Worm (Caenorhabditis elegans) whole organism, young adult: ENCODE measurements around the gene hrpa-1.
A peak's percentile ranks its signal among the peaks of the same experiment; 100 is the strongest.

Experiments used
- B0035.1 ChIP-seq: sonication (generic microtip); optimal IDR thresholded peaks from 2 replicates; lab custom pipeline; 2016; ENCODE audit warnings: missing genetic modification characterization, mild to moderate bottlenecking, missing compliant biosample characterization, missing genotype, missing genetic modification reagents
- C17E4.6 ChIP-seq: fragments of 200-800 bp; sonication (Bioruptor generic); IDR thresholded peaks from 2 replicates; pipeline ENCODE4 v1.3.6; 2022; ENCODE audit warnings: missing genetic modification reagents, missing genetic modification characterization, missing compliant biosample characterization
- D2030.7 ChIP-seq: fragments of 200-800 bp; sonication (Bioruptor generic); IDR thresholded peaks from 2 replicates; pipeline ENCODE4 v1.3.6; 2022; ENCODE audit warnings: missing genetic modification reagents, missing genetic modification characterization, missing compliant biosample characterization
- F37B4.10 ChIP-seq: fragments of 200-800 bp; sonication (Bioruptor generic); IDR thresholded peaks from 2 replicates; pipeline ENCODE4 v1.3.6; 2022; ENCODE audit warnings: missing genetic modification characterization, missing compliant biosample characterization
- F39B2.1 ChIP-seq: fragments of 200-800 bp; sonication (Bioruptor generic); IDR thresholded peaks from 2 replicates; pipeline ENCODE4 v1.3.6; 2022; ENCODE audit warnings: missing genetic modification reagents, missing genetic modification characterization, missing compliant biosample characterization
- F55B11.4 ChIP-seq: sonication (generic microtip); optimal IDR thresholded peaks from 2 replicates; lab custom pipeline; 2016; ENCODE audit warnings: missing compliant biosample characterization, missing genetic modification characterization, borderline replicate concordance; ENCODE audit not compliant: insufficient read depth
- K11D2.4 ChIP-seq: fragments of 200-800 bp; sonication (Bioruptor generic); IDR thresholded peaks from 2 replicates; pipeline ENCODE4 v1.3.6; 2022; ENCODE audit warnings: missing genetic modification reagents, missing genetic modification characterization, missing compliant biosample characterization
- Y53G8AR.9 ChIP-seq: fragments of 200-800 bp; sonication (Bioruptor generic); conservative IDR thresholded peaks from 2 replicates; pipeline ENCODE4 v1.3.6; 2022; ENCODE audit warnings: missing genetic modification reagents, missing genetic modification characterization, missing compliant biosample characterization
- Y56A3A.18 ChIP-seq: fragments of 200-800 bp; sonication (Bioruptor generic); IDR thresholded peaks from 2 replicates; pipeline ENCODE4 v1.3.6; 2022; ENCODE audit warnings: missing genetic modification reagents, missing genetic modification characterization, missing compliant biosample characterization
- Y67H2A.10 ChIP-seq: fragments of 200-800 bp; sonication (Bioruptor generic); conservative IDR thresholded peaks from 2 replicates; pipeline ENCODE4 v1.3.6; 2022; ENCODE audit warnings: missing genetic modification reagents, missing genetic modification characterization, missing compliant biosample characterization
- Y95B8A.8 ChIP-seq: fragments of 200-800 bp; sonication (Bioruptor generic); IDR thresholded peaks from 2 replicates; pipeline ENCODE4 v1.3.6; 2022; ENCODE audit warnings: missing genetic modification reagents, missing genetic modification characterization, missing compliant biosample characterization
- akir-1 ChIP-seq: fragments of 200-800 bp; sonication (Bioruptor generic); optimal IDR thresholded peaks from 2 replicates; lab custom pipeline; 2018; ENCODE audit warnings: mild to moderate bottlenecking, missing genetic modification characterization, moderate library complexity, missing compliant biosample characterization
- aptf-2 ChIP-seq: fragments of 200-800 bp; sonication (Bioruptor generic); conservative IDR thresholded peaks from 2 replicates; pipeline ENCODE4 v1.3.6; 2022; ENCODE audit warnings: missing genetic modification reagents, missing genetic modification characterization, missing compliant biosample characterization
- atf-7 ChIP-seq: sonication (generic microtip); optimal IDR thresholded peaks from 2 replicates; lab custom pipeline; 2017; ENCODE audit warnings: mild to moderate bottlenecking, missing genetic modification characterization, missing compliant biosample characterization
- attf-6 ChIP-seq: fragments of 200-800 bp; sonication (Bioruptor generic); IDR thresholded peaks from 2 replicates; pipeline ENCODE4 v1.3.6; 2022; ENCODE audit warnings: missing genetic modification reagents, missing genetic modification characterization, missing compliant biosample characterization
- bed-2 ChIP-seq: fragments of 200-800 bp; sonication (Bioruptor generic); IDR thresholded peaks from 2 replicates; pipeline ENCODE4 v1.3.6; 2022; ENCODE audit warnings: missing genetic modification reagents, missing genetic modification characterization, missing compliant biosample characterization
- ccch-3 ChIP-seq: fragments of 200-800 bp; sonication (Bioruptor generic); optimal IDR thresholded peaks from 2 replicates; lab custom pipeline; 2018; ENCODE audit warnings: mild to moderate bottlenecking, missing genetic modification characterization, missing compliant biosample characterization
- cebp-1 ChIP-seq, 2 experiments: fragments of 200-800 bp in 1 of 2; sonication (Bioruptor generic) in 1 of 2; sonication (generic microtip) in 1 of 2; IDR thresholded peaks in 1 of 2; optimal IDR thresholded peaks in 1 of 2; 2 replicates each; pipeline versions ENCODE4 v1.3.6 to Lab custom; 2017 to 2022; ENCODE audit warnings: missing compliant biosample characterization in 2 of 2, missing genetic modification characterization in 2 of 2, mild to moderate bottlenecking in 1 of 2, missing genetic modification reagents in 1 of 2, moderate library complexity in 1 of 2
- ceh-58 ChIP-seq: fragments of 200-800 bp; sonication (Bioruptor generic); IDR thresholded peaks from 2 replicates; pipeline ENCODE4 v1.3.6; 2022; ENCODE audit warnings: missing genetic modification characterization, missing compliant biosample characterization
- ceh-91 ChIP-seq: fragments of 200-800 bp; sonication (Bioruptor generic); IDR thresholded peaks from 2 replicates; pipeline ENCODE4 v1.3.6; 2022; ENCODE audit warnings: missing genetic modification reagents, missing genetic modification characterization, missing compliant biosample characterization
- die-1 ChIP-seq: sonication (generic microtip); optimal IDR thresholded peaks from 2 replicates; lab custom pipeline; 2016; ENCODE audit warnings: missing genotype, mild to moderate bottlenecking, missing genetic modification characterization, missing compliant biosample characterization
- egrh-3 ChIP-seq: fragments of 200-800 bp; sonication (Bioruptor generic); IDR thresholded peaks from 2 replicates; pipeline ENCODE4 v1.3.6; 2022; ENCODE audit warnings: missing genetic modification reagents, missing genetic modification characterization, missing compliant biosample characterization
- ekl-4 ChIP-seq: fragments of 200-800 bp; sonication (Bioruptor generic); IDR thresholded peaks from 2 replicates; pipeline ENCODE4 v1.3.6; 2022; ENCODE audit warnings: missing genetic modification reagents, missing genetic modification characterization, missing compliant biosample characterization
- hmg-20 ChIP-seq: fragments of 200-800 bp; sonication (Bioruptor generic); IDR thresholded peaks from 2 replicates; pipeline ENCODE4 v1.3.6; 2022; ENCODE audit warnings: missing genetic modification reagents, missing genetic modification characterization, missing compliant biosample characterization
- hrde-1 ChIP-seq: sonication (generic microtip); optimal IDR thresholded peaks from 2 replicates; lab custom pipeline; 2016; ENCODE audit warnings: missing genetic modification characterization, mild to moderate bottlenecking, missing compliant biosample characterization, moderate library complexity, missing genotype, missing genetic modification reagents, borderline replicate concordance
- hsf-1 ChIP-seq: fragments of 200-800 bp; sonication (Bioruptor generic); IDR thresholded peaks from 2 replicates; pipeline ENCODE4 v1.3.6; 2022; ENCODE audit warnings: missing genetic modification reagents, missing genetic modification characterization, missing compliant biosample characterization
- lin-26 ChIP-seq: fragments of 200-800 bp; sonication (Bioruptor generic); IDR thresholded peaks from 2 replicates; pipeline ENCODE4 v1.3.6; 2022; ENCODE audit warnings: missing genetic modification reagents, missing genetic modification characterization, missing compliant biosample characterization
- lsy-27 ChIP-seq: sonication (generic microtip); optimal IDR thresholded peaks from 2 replicates; lab custom pipeline; 2017; ENCODE audit warnings: missing genetic modification characterization, mild to moderate bottlenecking, missing compliant biosample characterization, antibody characterized with exemption, missing genotype, borderline replicate concordance; ENCODE audit not compliant: insufficient read depth
- madf-3 ChIP-seq: fragments of 200-800 bp; sonication (Bioruptor generic); IDR thresholded peaks from 2 replicates; pipeline ENCODE4 v1.3.6; 2022; ENCODE audit warnings: missing genetic modification reagents, missing genetic modification characterization, missing compliant biosample characterization
- madf-6 ChIP-seq: fragments of 200-800 bp; sonication (Bioruptor generic); IDR thresholded peaks from 2 replicates; pipeline ENCODE4 v1.3.6; 2022; ENCODE audit warnings: missing genetic modification reagents, missing genetic modification characterization, missing compliant biosample characterization
- mcd-1 ChIP-seq: fragments of 200-800 bp; sonication (Bioruptor generic); IDR thresholded peaks from 2 replicates; pipeline ENCODE4 v1.3.6; 2022; ENCODE audit warnings: missing genetic modification reagents, missing genetic modification characterization, missing compliant biosample characterization
- mel-28 ChIP-seq: sonication (generic microtip); optimal IDR thresholded peaks from 2 replicates; lab custom pipeline; 2016; ENCODE audit warnings: borderline replicate concordance, mild to moderate bottlenecking, missing genetic modification characterization, missing compliant biosample characterization
- mes-4 ChIP-seq: sonication (generic microtip); optimal IDR thresholded peaks from 2 replicates; lab custom pipeline; 2016; ENCODE audit warnings: missing genotype, missing genetic modification characterization, missing compliant biosample characterization
- mxl-1 ChIP-seq: sonication (generic microtip); optimal IDR thresholded peaks from 2 replicates; lab custom pipeline; 2016; ENCODE audit warnings: missing genetic modification characterization, missing compliant biosample characterization
- nhr-27 ChIP-seq: fragments of 200-800 bp; sonication (Bioruptor generic); optimal IDR thresholded peaks from 2 replicates; lab custom pipeline; 2018; ENCODE audit warnings: mild to moderate bottlenecking, missing genetic modification characterization, moderate library complexity, missing compliant biosample characterization
- nhr-90 ChIP-seq: sonication (generic microtip); optimal IDR thresholded peaks from 2 replicates; lab custom pipeline; 2016; ENCODE audit warnings: missing genotype, mild to moderate bottlenecking, missing genetic modification characterization, missing compliant biosample characterization
- pbrm-1 ChIP-seq: fragments of 200-800 bp; sonication (Bioruptor generic); IDR thresholded peaks from 2 replicates; pipeline ENCODE4 v1.3.6; 2022; ENCODE audit warnings: missing genetic modification reagents, missing genetic modification characterization, missing compliant biosample characterization
- pha-4 ChIP-seq: fragments of 150-350 bp; sonication (generic microtip); optimal IDR thresholded peaks from 2 replicates; lab custom pipeline; 2014; ENCODE audit warnings: missing biosample characterization, missing genetic modification reagents, missing genetic modification characterization
- sdz-38 ChIP-seq: sonication (generic microtip); optimal IDR thresholded peaks from 2 replicates; lab custom pipeline; 2016; ENCODE audit warnings: missing genotype, missing genetic modification characterization, missing compliant biosample characterization
- snpc-3.4 ChIP-seq: sonication (generic microtip); optimal IDR thresholded peaks from 2 replicates; lab custom pipeline; 2017; ENCODE audit warnings: missing genetic modification characterization, mild to moderate bottlenecking, missing compliant biosample characterization, antibody characterized with exemption, moderate library complexity, missing genotype, missing genetic modification reagents
- somi-1 ChIP-seq: fragments of 200-800 bp; sonication (Bioruptor generic); optimal IDR thresholded peaks from 2 replicates; lab custom pipeline; 2018; ENCODE audit warnings: mild to moderate bottlenecking, missing genetic modification characterization, missing compliant biosample characterization
- xnd-1 ChIP-seq: sonication (generic microtip); optimal IDR thresholded peaks from 2 replicates; lab custom pipeline; 2016; ENCODE audit warnings: missing genotype, missing genetic modification reagents, missing genetic modification characterization, missing compliant biosample characterization
- zfh-2 ChIP-seq: fragments of 200-800 bp; sonication (Bioruptor generic); conservative IDR thresholded peaks from 2 replicates; pipeline ENCODE4 v1.3.6; 2022; ENCODE audit warnings: missing genetic modification reagents, missing genetic modification characterization, missing compliant biosample characterization
- ztf-25 ChIP-seq: fragments of 200-800 bp; sonication (Bioruptor generic); IDR thresholded peaks from 2 replicates; pipeline ENCODE4 v1.3.6; 2022; ENCODE audit warnings: missing genetic modification reagents, missing genetic modification characterization, missing compliant biosample characterization
- ztf-28 ChIP-seq: fragments of 200-800 bp; sonication (Bioruptor generic); IDR thresholded peaks from 2 replicates; pipeline ENCODE4 v1.3.6; 2022; ENCODE audit warnings: missing genetic modification reagents, missing genetic modification characterization, missing compliant biosample characterization

The hrpa-1 gene

DNA sequence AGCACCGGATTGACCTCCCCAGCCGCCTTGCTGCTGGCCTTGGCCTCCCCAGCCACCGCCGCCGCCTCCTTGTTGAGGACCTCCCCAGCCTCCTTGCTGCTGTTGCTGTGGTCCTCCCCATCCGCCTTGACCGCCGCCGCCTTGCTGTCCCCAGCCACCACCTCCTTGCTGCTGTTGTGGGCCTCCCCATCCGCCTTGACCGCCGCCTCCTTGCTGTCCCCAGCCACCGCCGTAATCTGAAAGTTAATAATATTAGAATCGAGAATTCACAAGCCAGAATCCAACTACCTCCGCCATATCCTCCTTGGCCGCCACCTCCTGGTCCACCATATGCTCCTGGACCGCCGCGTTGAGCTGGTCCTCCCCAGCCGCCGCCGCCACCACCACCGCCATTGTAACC lies 1.4 kb downstream of the hrpa-1 start:
- TF ChIP-seq Y53G8AR.9 (GFP tag; lab: Robert Waterston, UW) (0 out of 2 replicates have a peak, but pooled peaks have one; percentile 10), mes-4 (tag; lab: Kevin White, UChicago) (no peak), F37B4.10 (GFP tag; lab: Robert Waterston, UW) (0 out of 2 replicates have a peak, but pooled peaks have one; percentile 44), aptf-2 (no peak), K11D2.4 (peak; percentile 32; the same call in 1 of the 2 replicates), zfh-2 (peak; percentile 94), somi-1 (GFP tag; lab: Kevin White, UChicago) (peak; percentile 42), mcd-1 (peak; percentile 55; the same call in 1 of the 2 replicates), ztf-25 (0 out of 2 replicates have a peak, but pooled peaks have one; percentile 4), D2030.7 (GFP tag; lab: Robert Waterston, UW) (peak; percentile 8; the same call in 1 of the 2 replicates), madf-6 (GFP tag; lab: Robert Waterston, UW) (peak; percentile 35), mel-28 (no peak), attf-6 (peak; percentile 8; the same call in 1 of the 2 replicates), egrh-3 (GFP tag; lab: Robert Waterston, UW) (peak; percentile 98), akir-1 (GFP tag; lab: Kevin White, UChicago) (peak; percentile 34), F39B2.1 (GFP tag; lab: Robert Waterston, UW) (no peak), madf-3 (GFP tag; lab: Robert Waterston, UW) (peak; percentile 59; the same call in 1 of the 2 replicates), sdz-38 (no peak)

DNA sequence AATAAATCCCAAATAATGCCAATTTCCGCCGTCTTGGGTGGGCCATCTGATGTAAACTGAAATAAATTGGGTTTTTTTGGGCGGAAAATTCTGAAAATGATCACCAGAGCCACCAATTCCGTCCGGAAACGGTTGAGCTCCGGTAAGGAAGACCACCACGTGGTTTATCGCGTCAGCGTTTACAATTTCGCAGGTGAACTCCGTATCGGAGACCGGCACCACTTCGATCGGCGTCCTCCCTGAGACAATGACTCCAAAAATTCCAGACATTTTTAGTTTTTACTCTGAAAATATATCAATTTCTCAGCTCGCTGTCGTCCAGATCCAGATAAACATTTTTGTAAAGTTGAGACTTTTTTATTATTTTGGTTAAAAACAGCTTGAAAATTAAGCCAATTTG lies 2.1 kb downstream of the hrpa-1 start, which contains the start of gene F42A6.6:
Gene F42A6.6 (minus strand): TSS at position 289 of the 400 bp plus-strand sequence.
- peak; percentile 78 for TF ChIP-seq snpc-3.4 (tag; lab: Kevin White, UChicago)
- TF ChIP-seq die-1 (tag; lab: Kevin White, UChicago): peak; percentile 77
- peak; percentile 86 for TF ChIP-seq ekl-4 (GFP tag; lab: Robert Waterston, UW)
- TF ChIP-seq nhr-90 (tag; lab: Kevin White, UChicago): peak; percentile 40
- peak; percentile 84 for TF ChIP-seq madf-3 (GFP tag; lab: Robert Waterston, UW)
- TF ChIP-seq B0035.1 (tag; lab: Kevin White, UChicago): peak; percentile 57
- TF ChIP-seq cebp-1 (GFP tag; IDR thresholded peaks at IDR 0.05; lab: Robert Waterston, UW): no peak
- TF ChIP-seq cebp-1 (tag; optimal IDR thresholded peaks at IDR 0.05; lab: Kevin White, UChicago): peak; percentile 72
- TF ChIP-seq Y95B8A.8 (GFP tag; lab: Robert Waterston, UW): no peak; the same call in 1 of the 2 replicates
- TF ChIP-seq mxl-1 (tag; lab: Kevin White, UChicago): no peak
- no peak for TF ChIP-seq F55B11.4 (tag; lab: Kevin White, UChicago)
- TF ChIP-seq lsy-27: no peak
- no peak for TF ChIP-seq pha-4 (tag; lab: Kevin White, UChicago)
- TF ChIP-seq ztf-25: 0 out of 2 replicates have a peak, but pooled peaks have one; percentile 53
- TF ChIP-seq ztf-28 (GFP tag; lab: Robert Waterston, UW): 0 out of 2 replicates have a peak, but pooled peaks have one; percentile 42
- peak; percentile 83; the same call in 1 of the 2 replicates for TF ChIP-seq Y56A3A.18 (GFP tag; lab: Robert Waterston, UW)
- TF ChIP-seq F37B4.10 (GFP tag; lab: Robert Waterston, UW): no peak
- TF ChIP-seq C17E4.6 (GFP tag; lab: Robert Waterston, UW): peak; percentile 88; the same call in 1 of the 2 replicates
- peak; percentile 78 for TF ChIP-seq nhr-27 (tag; lab: Kevin White, UChicago)
- TF ChIP-seq F39B2.1 (GFP tag; lab: Robert Waterston, UW): peak; percentile 75; the same call in 1 of the 2 replicates
- TF ChIP-seq lin-26: peak; percentile 64
- 0 out of 2 replicates have a peak, but pooled peaks have one; percentile 39 for TF ChIP-seq hmg-20
- TF ChIP-seq zfh-2: no peak
- peak; percentile 86 for TF ChIP-seq attf-6
- peak; percentile 72; the same call in 1 of the 2 replicates for TF ChIP-seq ceh-58 (GFP tag; lab: Robert Waterston, UW)
- peak; percentile 83 for TF ChIP-seq pbrm-1 (GFP tag; lab: Robert Waterston, UW)
- no peak for TF ChIP-seq Y67H2A.10 (GFP tag; lab: Robert Waterston, UW)
- TF ChIP-seq xnd-1: peak; percentile 32
- peak; percentile 78 for TF ChIP-seq atf-7 (tag; lab: Kevin White, UChicago)
- TF ChIP-seq hsf-1 (GFP tag; lab: Robert Waterston, UW): no peak; the same call in 1 of the 2 replicates
- TF ChIP-seq bed-2 (GFP tag; lab: Robert Waterston, UW): no peak
- no peak for TF ChIP-seq ccch-3 (GFP tag; lab: Kevin White, UChicago)
- TF ChIP-seq hrde-1 (tag; lab: Kevin White, UChicago): peak; percentile 92
- peak; percentile 47; the same call in 1 of the 2 replicates for TF ChIP-seq ceh-91 (GFP tag; lab: Robert Waterston, UW)
- peak; percentile 67 for TF ChIP-seq mcd-1
